Worm (Caenorhabditis elegans): ENCODE results near the gene F55A4.7.

ce11 chrX:1072152-1072551 lies 33.9 kb upstream of the F55A4.7 start, which contains the start of gene lim-6:
- TF ChIP-seq skn-1 (tag; optimal IDR thresholded peaks at IDR 0.05) = no peak
- TF ChIP-seq C04F5.9 (tag; optimal IDR thresholded peaks at IDR 0.05) = no peak
- TF ChIP-seq unc-86 (tag; optimal IDR thresholded peaks at IDR 0.05) = no peak
- TF ChIP-seq tbx-2 (tag; optimal IDR thresholded peaks at IDR 0.05) = no peak
- no peak for TF ChIP-seq zag-1 (tag; optimal IDR thresholded peaks at IDR 0.05)
- TF ChIP-seq unc-62 (GFP tag; optimal IDR thresholded peaks at IDR 0.05) = no peak
- TF ChIP-seq sptf-1 (tag; optimal IDR thresholded peaks at IDR 0.05) = no peak
- no peak for TF ChIP-seq fkh-10 (GFP tag; optimal IDR thresholded peaks at IDR 0.05)
- TF ChIP-seq nhr-12 (tag; optimal IDR thresholded peaks at IDR 0.05) = no peak
